Fruit fly (Drosophila melanogaster): Measurements from ENCODE around the gene TfIIB.

TfIIB gene

DNA sequence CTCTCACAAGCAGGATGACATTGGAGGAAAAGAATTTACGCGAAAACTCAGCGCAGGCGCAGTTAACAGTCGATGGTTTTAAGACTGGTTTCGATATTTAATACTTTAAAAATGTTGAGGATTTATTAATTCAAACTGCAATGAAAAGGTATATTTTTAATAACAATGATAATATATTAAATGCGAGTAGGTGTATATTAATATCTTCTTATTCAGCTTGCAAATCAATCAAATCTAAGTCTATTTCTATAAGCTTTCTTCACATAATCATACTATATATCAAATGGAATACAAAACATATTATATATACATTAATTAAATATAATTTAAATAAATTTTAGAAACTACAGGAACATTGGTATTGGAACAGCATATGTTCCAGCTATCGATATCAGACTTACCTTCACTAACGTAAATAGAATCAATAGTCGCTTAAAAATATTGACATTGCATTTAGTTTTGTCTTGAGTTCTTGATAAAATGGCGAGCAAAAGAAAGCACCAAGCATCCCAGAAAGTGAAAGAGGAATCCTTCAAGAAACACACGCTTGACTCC lies 4.5 kb downstream of the TfIIB start, which contains the start of the genes TBC1D16 and holn1 (continued):
- TF ChIP-seq sisA (GFP tag; IDR thresholded peaks at IDR 0.05) (no peak), Eip74EF (GFP tag; optimal IDR thresholded peaks at IDR 0.05) (no peak), CG34224 (GFP tag; IDR thresholded peaks at IDR 0.05; ENCODE audit: partially characterized antibody) (peak; percentile 45; the same call in 2 of the 3 replicates), CG32532 (GFP tag; IDR thresholded peaks at IDR 0.05) (no peak), lilli (GFP tag; optimal IDR thresholded peaks at IDR 0.05) (no peak), CG17186 (GFP tag; optimal IDR thresholded peaks at IDR 0.05) (no peak), so (GFP tag; IDR thresholded peaks at IDR 0.05) (no peak), CG2712 (tag; optimal IDR thresholded peaks at IDR 0.05) (peak; percentile 30), Blimp-1 (GFP tag; optimal IDR thresholded peaks at IDR 0.05) (no peak), Kr (GFP tag; optimal IDR thresholded peaks at IDR 0.05) (no peak), CG13287 (GFP tag; IDR thresholded peaks at IDR 0.05; ENCODE audit: partially characterized antibody) (peak; percentile 78), gro (GFP tag; optimal IDR thresholded peaks at IDR 0.05) (no peak), emc (GFP tag; optimal IDR thresholded peaks at IDR 0.05) (no peak), sens-2 (GFP tag; IDR thresholded peaks at IDR 0.05) (no peak), trem (tag; optimal IDR thresholded peaks at IDR 0.05) (peak; percentile 35), CG15073 (GFP tag; optimal IDR thresholded peaks at IDR 0.05) (no peak), bcd (GFP tag; optimal IDR thresholded peaks at IDR 0.05) (no peak), CG4360 (GFP tag; IDR thresholded peaks at IDR 0.05) (no peak), Bdp1 (GFP tag; optimal IDR thresholded peaks at IDR 0.05) (no peak), Dip2 (GFP tag; IDR thresholded peaks at IDR 0.05) (no peak), CG8478 (optimal IDR thresholded peaks at IDR 0.05) (no peak), her (GFP tag; optimal IDR thresholded peaks at IDR 0.05) (no peak), jigr1 (GFP tag; IDR thresholded peaks at IDR 0.05) (no peak), CG1602 (GFP tag; optimal IDR thresholded peaks at IDR 0.05) (no peak), Dad (GFP tag; optimal IDR thresholded peaks at IDR 0.05) (no peak), CG14860 (GFP tag; IDR thresholded peaks at IDR 0.05; ENCODE audit: partially characterized antibody) (no peak; the same call in 2 of the 3 replicates), CG13123 (GFP tag; optimal IDR thresholded peaks at IDR 0.05) (no peak), CG16813 (GFP tag; IDR thresholded peaks at IDR 0.05; ENCODE audit: partially characterized antibody) (0 out of 3 replicates have a peak, but pooled peaks have one; percentile 13), unc-4 (GFP tag; IDR thresholded peaks at IDR 0.05; ENCODE audit: partially characterized antibody) (peak; percentile 64), Poxn (GFP tag; IDR thresholded peaks at IDR 0.05) (no peak), Antp (GFP tag; optimal IDR thresholded peaks at IDR 0.05) (no peak), HLHmδ (GFP tag; optimal IDR thresholded peaks at IDR 0.05) (no peak), schlank (tag; optimal IDR thresholded peaks at IDR 0.05) (no peak), zfh2 (GFP tag; optimal IDR thresholded peaks at IDR 0.05) (no peak), bigmax (GFP tag; optimal IDR thresholded peaks at IDR 0.05) (no peak), abd-A (tag; optimal IDR thresholded peaks at IDR 0.05) (no peak), CG3995 (GFP tag; optimal IDR thresholded peaks at IDR 0.05) (no peak), org-1 (GFP tag; optimal IDR thresholded peaks at IDR 0.05) (no peak), D19B (GFP tag; optimal IDR thresholded peaks at IDR 0.05) (no peak), scrt (GFP tag; optimal IDR thresholded peaks at IDR 0.05) (no peak), sna (GFP tag; IDR thresholded peaks at IDR 0.05; ENCODE audit: partially characterized antibody) (0 out of 2 replicates have a peak, but pooled peaks have one; percentile 32), sug (tag; optimal IDR thresholded peaks at IDR 0.05) (no peak), Med (GFP tag) (no peak), CG1792 (GFP tag; optimal IDR thresholded peaks at IDR 0.05) (no peak), CG10565 (GFP tag; optimal IDR thresholded peaks at IDR 0.05) (no peak), gcm2 (GFP tag; optimal IDR thresholded peaks at IDR 0.05) (no peak), Jarid2 (GFP tag; optimal IDR thresholded peaks at IDR 0.05) (no peak), NK7.1 (GFP tag; optimal IDR thresholded peaks at IDR 0.05) (no peak), CG17385 (GFP tag; optimal IDR thresholded peaks at IDR 0.05) (no peak), cg (GFP tag; optimal IDR thresholded peaks at IDR 0.05) (no peak), Usf (GFP tag; optimal IDR thresholded peaks at IDR 0.05) (no peak)
